Worm (Caenorhabditis elegans) whole organism, L2 larva: ENCODE results near the gene F58A3.4.

Experiments used
- Y55F3AM.14 ChIP-seq: fragments of 200-800 bp; sonication (Bioruptor generic); optimal IDR thresholded peaks from 2 replicates; lab custom pipeline; 2018; ENCODE audit warnings: mild to moderate bottlenecking, missing genetic modification characterization, missing compliant biosample characterization
- ZK546.5 ChIP-seq: sonication (generic microtip); optimal IDR thresholded peaks from 2 replicates; lab custom pipeline; 2017; ENCODE audit warnings: missing biosample characterization, missing genetic modification characterization
- egl-27 ChIP-seq: sonication (generic microtip); optimal IDR thresholded peaks from 3 replicates; lab custom pipeline; 2017; ENCODE audit warnings: missing biosample characterization, missing genetic modification reagents, missing genetic modification characterization
- lin-39 ChIP-seq: fragments of 150-350 bp; optimal IDR thresholded peaks from 2 replicates; lab custom pipeline; 2014; ENCODE audit warnings: missing biosample characterization, missing genetic modification reagents, missing genetic modification characterization
- lsy-2 ChIP-seq, 2 experiments: fragments of 150-350 bp in 1 of 2; sonication (generic microtip) in 1 of 2; optimal IDR thresholded peaks; 2 replicates each; lab custom pipeline; 2014 to 2017; ENCODE audit warnings: missing biosample characterization in 2 of 2, missing genetic modification characterization in 2 of 2
- mbf-1 ChIP-seq: sonication (generic microtip); optimal IDR thresholded peaks from 2 replicates; lab custom pipeline; 2017; ENCODE audit warnings: missing biosample characterization, missing genetic modification characterization
- nhr-23 ChIP-seq: fragments of 150-350 bp; optimal IDR thresholded peaks from 2 replicates; lab custom pipeline; 2014; ENCODE audit warnings: missing biosample characterization, missing genetic modification reagents, missing genetic modification characterization
- nhr-25 ChIP-seq: fragments of 150-350 bp; sonication (generic microtip); optimal IDR thresholded peaks from 3 replicates; lab custom pipeline; 2014; ENCODE audit warnings: missing biosample characterization, missing genetic modification characterization
- nhr-6 ChIP-seq: fragments of 150-350 bp; optimal IDR thresholded peaks from 2 replicates; lab custom pipeline; 2014; ENCODE audit warnings: missing biosample characterization, missing genetic modification characterization
- nhr-77 ChIP-seq: fragments of 150-350 bp; optimal IDR thresholded peaks from 2 replicates; lab custom pipeline; 2014; ENCODE audit warnings: missing biosample characterization, missing genetic modification characterization
- zag-1 ChIP-seq: fragments of 150-350 bp; optimal IDR thresholded peaks from 2 replicates; lab custom pipeline; 2014; ENCODE audit warnings: missing biosample characterization, missing genetic modification characterization
- ztf-11 ChIP-seq: sonication (generic microtip); optimal IDR thresholded peaks from 2 replicates; lab custom pipeline; 2017; ENCODE audit warnings: missing biosample characterization, missing genetic modification characterization

ce11 chrX:11010565-11010964 is at the start of gene F58A3.4:
- TF ChIP-seq nhr-6 (no peak), lin-39 (tag; lab: Kevin White, UChicago) (no peak), lsy-2 (tag; optimal IDR thresholded peaks at IDR 0.05; lab: Kevin White, UChicago) (no peak), mbf-1 (tag; lab: Kevin White, UChicago) (no peak), nhr-23 (tag; lab: Kevin White, UChicago) (no peak), ZK546.5 (no peak), Y55F3AM.14 (GFP tag; lab: Kevin White, UChicago) (no peak), zag-1 (no peak), nhr-25 (no peak), ztf-11 (tag; lab: Kevin White, UChicago) (no peak), egl-27 (no peak), nhr-77 (tag; lab: Kevin White, UChicago) (no peak)
